Worm (Caenorhabditis elegans) whole organism, L4 larva: Measurements from ENCODE around the gene ZK829.7.
A peak's percentile ranks its signal among the peaks of the same experiment; 100 is the strongest.

Experiments
- F10B5.3 ChIP-seq: sonication (generic microtip); optimal IDR thresholded peaks from 2 replicates; lab custom pipeline; 2016; ENCODE audit warnings: mild to moderate bottlenecking, missing genetic modification characterization, missing compliant biosample characterization
- F37D6.2 ChIP-seq: sonication (generic microtip); optimal IDR thresholded peaks from 2 replicates; lab custom pipeline; 2016; ENCODE audit warnings: mild to moderate bottlenecking, missing genetic modification characterization, missing compliant biosample characterization
- F44E2.7 ChIP-seq: fragments of 200-800 bp; sonication (Bioruptor generic); IDR thresholded peaks from 2 replicates; pipeline ENCODE4 v2.1.2; 2022; ENCODE audit warnings: missing genetic modification characterization, missing compliant biosample characterization
- T20F7.1 ChIP-seq: fragments of 200-800 bp; sonication (Bioruptor generic); optimal IDR thresholded peaks from 2 replicates; lab custom pipeline; 2018; ENCODE audit warnings: mild to moderate bottlenecking, missing genetic modification characterization, missing compliant biosample characterization
- T26A8.4 ChIP-seq: fragments of 200-800 bp; sonication (Bioruptor generic); IDR thresholded peaks from 2 replicates; pipeline ENCODE4 v1.3.6; 2022; ENCODE audit warnings: missing genetic modification characterization, missing compliant biosample characterization
- aha-1 ChIP-seq: fragments of 150-350 bp; peaks from one replicate; lab custom pipeline; 2014; ENCODE audit warnings: missing biosample characterization, missing genetic modification characterization
- ama-1 ChIP-seq: fragments of 150-350 bp; optimal IDR thresholded peaks from 2 replicates; lab custom pipeline; 2014; ENCODE audit warnings: inconsistent platforms, mixed read lengths
- arid-1 ChIP-seq: fragments of 200-800 bp; sonication (Bioruptor generic); conservative IDR thresholded peaks from 2 replicates; pipeline ENCODE4 v1.3.6; 2022; ENCODE audit warnings: missing genetic modification reagents, missing genetic modification characterization, missing compliant biosample characterization
- ceh-20 ChIP-seq: fragments of 200-800 bp; sonication (Bioruptor generic); IDR thresholded peaks from 2 replicates; pipeline ENCODE4 v1.3.6; 2022; ENCODE audit warnings: missing genetic modification reagents, missing genetic modification characterization, missing compliant biosample characterization
- ceh-32 ChIP-seq: sonication (generic microtip); optimal IDR thresholded peaks from 2 replicates; lab custom pipeline; 2016; ENCODE audit warnings: mild to moderate bottlenecking, missing genetic modification characterization, missing compliant biosample characterization; ENCODE audit not compliant: poor library complexity
- ces-1 ChIP-seq: fragments of 150-350 bp; sonication (generic microtip); optimal IDR thresholded peaks from 4 replicates; lab custom pipeline; 2014; ENCODE audit warnings: missing biosample characterization, missing genetic modification reagents, missing genetic modification characterization
- daf-16 ChIP-seq, 3 experiments: sonication (generic microtip); optimal IDR thresholded peaks; 2 replicates each; lab custom pipeline; 2016 to 2017; ENCODE audit warnings: missing genetic modification characterization in 3 of 3, missing genetic modification reagents in 3 of 3, mild to moderate bottlenecking in 2 of 3, missing compliant biosample characterization in 2 of 3, missing biosample characterization in 1 of 3, moderate library complexity in 1 of 3
- dmd-6 ChIP-seq: fragments of 200-800 bp; sonication (Bioruptor generic); IDR thresholded peaks from 2 replicates; pipeline ENCODE4 v1.3.6; 2022; ENCODE audit warnings: missing genetic modification reagents, missing genetic modification characterization, missing compliant biosample characterization
- dpl-1 ChIP-seq: fragments of 150-350 bp; optimal IDR thresholded peaks from 2 replicates; lab custom pipeline; 2014; ENCODE audit warnings: missing biosample characterization, missing genetic modification reagents, missing genetic modification characterization
- dve-1 ChIP-seq: sonication (generic microtip); optimal IDR thresholded peaks from 2 replicates; lab custom pipeline; 2017; ENCODE audit warnings: antibody characterized with exemption, mild to moderate bottlenecking, missing genetic modification characterization, missing compliant biosample characterization; ENCODE audit not compliant: insufficient read depth
- fkh-10 ChIP-seq: fragments of 150-350 bp; optimal IDR thresholded peaks from 2 replicates; lab custom pipeline; 2014; ENCODE audit warnings: missing biosample characterization, missing genetic modification reagents, missing genetic modification characterization
- gei-8 ChIP-seq: fragments of 200-800 bp; sonication (Bioruptor generic); optimal IDR thresholded peaks from 2 replicates; lab custom pipeline; 2018; ENCODE audit warnings: mild to moderate bottlenecking, missing genetic modification characterization, missing compliant biosample characterization
- hif-1 ChIP-seq, 2 experiments: sonication (generic microtip); optimal IDR thresholded peaks; 2 replicates each; lab custom pipeline; 2016 to 2017; ENCODE audit warnings: missing compliant biosample characterization in 2 of 2, missing genetic modification characterization in 2 of 2, missing genetic modification reagents in 2 of 2, missing genotype in 2 of 2, mild to moderate bottlenecking in 1 of 2
- hlh-11 ChIP-seq: fragments of 200-800 bp; sonication (Bioruptor generic); optimal IDR thresholded peaks from 2 replicates; lab custom pipeline; 2018; ENCODE audit warnings: mild to moderate bottlenecking, missing genetic modification characterization, missing compliant biosample characterization
- hlh-30 ChIP-seq: sonication (generic microtip); optimal IDR thresholded peaks from 2 replicates; lab custom pipeline; 2017; ENCODE audit warnings: antibody characterized with exemption, mild to moderate bottlenecking, missing genetic modification characterization, missing compliant biosample characterization; ENCODE audit not compliant: insufficient read depth
- jun-1 ChIP-seq: fragments of 150-350 bp; optimal IDR thresholded peaks from 2 replicates; lab custom pipeline; 2014; ENCODE audit warnings: missing biosample characterization, missing genetic modification reagents, missing genetic modification characterization
- lin-38 ChIP-seq: fragments of 200-800 bp; sonication (Bioruptor generic); IDR thresholded peaks from 2 replicates; pipeline ENCODE4 v1.3.6; 2022; ENCODE audit warnings: missing genetic modification reagents, missing genetic modification characterization, missing compliant biosample characterization
- lsy-2 ChIP-seq, 2 experiments: fragments of 150-350 bp in 1 of 2; sonication (generic microtip) in 1 of 2; optimal IDR thresholded peaks; 2 replicates each; lab custom pipeline; 2014 to 2017; ENCODE audit warnings: missing biosample characterization in 2 of 2, missing genetic modification characterization in 2 of 2
- mdl-1 ChIP-seq, 2 experiments: fragments of 150-350 bp in 1 of 2; sonication (generic microtip) in 1 of 2; optimal IDR thresholded peaks; 2 replicates each; lab custom pipeline; 2014 to 2017; ENCODE audit warnings: missing biosample characterization in 2 of 2, missing genetic modification characterization in 2 of 2
- mxl-2 ChIP-seq: fragments of 200-800 bp; sonication (Bioruptor generic); conservative IDR thresholded peaks from 2 replicates; pipeline ENCODE4 v1.3.6; 2022; ENCODE audit warnings: missing genetic modification reagents, missing genetic modification characterization, missing compliant biosample characterization
- mxl-3 ChIP-seq: fragments of 200-800 bp; sonication (Bioruptor generic); optimal IDR thresholded peaks from 2 replicates; lab custom pipeline; 2018; ENCODE audit warnings: mild to moderate bottlenecking, missing genetic modification characterization, missing compliant biosample characterization
- nhr-102 ChIP-seq: sonication (generic microtip); optimal IDR thresholded peaks from 2 replicates; lab custom pipeline; 2016; ENCODE audit warnings: mild to moderate bottlenecking, missing genetic modification characterization, moderate library complexity, missing compliant biosample characterization
- nhr-28 ChIP-seq: fragments of 150-350 bp; optimal IDR thresholded peaks from 2 replicates; lab custom pipeline; 2014; ENCODE audit warnings: missing biosample characterization, missing genetic modification characterization
- nhr-48 ChIP-seq: sonication (generic microtip); optimal IDR thresholded peaks from 2 replicates; lab custom pipeline; 2016; ENCODE audit warnings: mild to moderate bottlenecking, missing genetic modification characterization, missing compliant biosample characterization
- nhr-6 ChIP-seq: fragments of 150-350 bp; optimal IDR thresholded peaks from 2 replicates; lab custom pipeline; 2014; ENCODE audit warnings: missing biosample characterization, missing genetic modification characterization
- nhr-77 ChIP-seq: fragments of 150-350 bp; optimal IDR thresholded peaks from 2 replicates; lab custom pipeline; 2014; ENCODE audit warnings: missing biosample characterization, missing genetic modification characterization
- pha-4 ChIP-seq, 2 experiments: fragments of 150-350 bp in 1 of 2; fragments of 200-800 bp in 1 of 2; sonication (Bioruptor generic) in 1 of 2; IDR thresholded peaks in 1 of 2; optimal IDR thresholded peaks in 1 of 2; 2 replicates each; pipeline versions ENCODE4 v1.3.6 to Lab custom; 2014 to 2022; ENCODE audit warnings: missing genetic modification characterization in 2 of 2, missing genetic modification reagents in 2 of 2, missing biosample characterization in 1 of 2, missing compliant biosample characterization in 1 of 2
- rbr-2 ChIP-seq: sonication (generic microtip); optimal IDR thresholded peaks from 2 replicates; lab custom pipeline; 2016; ENCODE audit warnings: missing genotype, missing genetic modification characterization, missing compliant biosample characterization
- snpc-1.2 ChIP-seq: fragments of 200-800 bp; sonication (Bioruptor generic); IDR thresholded peaks from 2 replicates; pipeline ENCODE4 v1.3.6; 2022; ENCODE audit warnings: missing genetic modification reagents, missing genetic modification characterization, missing compliant biosample characterization
- spr-1 ChIP-seq: sonication (generic microtip); optimal IDR thresholded peaks from 2 replicates; lab custom pipeline; 2016; ENCODE audit warnings: mild to moderate bottlenecking, missing genetic modification characterization, missing compliant biosample characterization
- spr-3 ChIP-seq: fragments of 200-800 bp; sonication (Bioruptor generic); optimal IDR thresholded peaks from 2 replicates; lab custom pipeline; 2018; ENCODE audit warnings: mild to moderate bottlenecking, missing genetic modification characterization, missing compliant biosample characterization
- unc-62 ChIP-seq, 3 experiments: fragments of 150-350 bp in 1 of 3; sonication (generic microtip); optimal IDR thresholded peaks in 2 of 3; peaks in 1 of 3; 1 replicate in 1 of 3; 2 replicates in 2 of 3; lab custom pipeline; 2014 to 2017; ENCODE audit warnings: missing biosample characterization in 3 of 3, missing genetic modification characterization in 3 of 3, missing genetic modification reagents in 3 of 3, missing genotype in 1 of 3
- zfp-3 ChIP-seq: fragments of 200-800 bp; sonication (Bioruptor generic); conservative IDR thresholded peaks from 2 replicates; pipeline ENCODE4 v1.3.6; 2022; ENCODE audit warnings: missing genetic modification reagents, missing genetic modification characterization, missing compliant biosample characterization

Gene ZK829.7

DNA sequence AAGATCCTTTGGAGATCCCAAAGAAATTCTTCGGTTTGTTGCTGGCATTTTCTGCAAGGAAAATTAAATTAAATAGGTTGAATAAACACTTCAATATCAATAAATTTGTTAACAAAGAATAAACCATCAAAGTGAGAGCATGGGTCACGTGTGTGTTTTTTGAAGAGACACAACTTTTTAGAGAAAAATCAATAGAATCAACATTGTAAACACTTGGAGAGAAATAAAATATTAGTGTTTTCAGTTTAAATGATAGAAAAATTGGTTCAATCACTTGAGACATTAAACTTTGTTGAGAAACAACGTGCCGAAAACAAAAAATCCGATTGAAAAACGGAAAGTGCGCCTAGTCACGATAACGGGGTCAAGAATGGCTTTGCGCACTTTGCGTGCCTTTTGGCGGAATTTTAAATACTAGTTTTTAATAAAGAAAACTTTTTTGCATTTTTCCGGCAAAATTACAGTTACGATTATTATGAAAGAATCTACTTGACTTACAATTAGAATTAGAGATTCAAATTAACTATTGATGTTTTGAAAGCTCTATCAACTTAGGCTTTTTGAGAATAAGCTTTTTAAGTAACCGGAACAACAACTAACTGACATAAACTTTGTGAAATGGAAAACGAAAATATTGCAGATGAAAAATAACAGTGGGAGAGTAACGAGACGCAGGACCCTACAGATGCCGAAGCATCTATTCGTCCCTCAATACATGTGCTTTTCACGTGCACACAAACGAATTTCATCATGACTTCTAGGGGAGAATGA lies at the start of gene ZK829.7:
Gene ZK829.7, minus strand, starts transcription at position 51 of the 771 bp plus-strand sequence.
- peak; percentile 77 for TF ChIP-seq snpc-1.2 (GFP tag; lab: Robert Waterston, UW)
- no peak for TF ChIP-seq mxl-3 (GFP tag; lab: Kevin White, UChicago)
- TF ChIP-seq nhr-48 (tag; lab: Kevin White, UChicago), result peak; percentile 53
- TF ChIP-seq lsy-2 (tag; optimal IDR thresholded peaks at IDR 0.05; lab: Kevin White, UChicago), result peak in 1 of 2 experiments; percentile 86
- TF ChIP-seq rbr-2 (tag; lab: Kevin White, UChicago), result peak; percentile 71
- TF ChIP-seq ama-1, result no peak
- TF ChIP-seq ceh-20, result no peak
- no peak; the same call in 1 of the 2 replicates for TF ChIP-seq lin-38 (GFP tag; lab: Robert Waterston, UW)
- TF ChIP-seq ces-1 (GFP tag; lab: Kevin White, UChicago), result no peak
- TF ChIP-seq ceh-32 (tag; lab: Kevin White, UChicago), result peak; percentile 11
- peak; percentile 12 for TF ChIP-seq F10B5.3 (tag; lab: Kevin White, UChicago)
- peak; percentile 13 for TF ChIP-seq nhr-77
- peak; percentile 55 for TF ChIP-seq T20F7.1 (GFP tag; lab: Kevin White, UChicago)
- peak; percentile 57 for TF ChIP-seq nhr-28
- TF ChIP-seq dmd-6 (GFP tag; lab: Robert Waterston, UW), result peak; percentile 33
- TF ChIP-seq dpl-1 (GFP tag; lab: Kevin White, UChicago), result peak; percentile 95
- TF ChIP-seq pha-4 (GFP tag; IDR thresholded peaks at IDR 0.05; lab: Robert Waterston, UW), result peak; percentile 25; the same call in 1 of the 2 replicates
- TF ChIP-seq pha-4 (tag; optimal IDR thresholded peaks at IDR 0.05; lab: Kevin White, UChicago), result peak; percentile 66
- TF ChIP-seq hlh-30 (tag; lab: Kevin White, UChicago), result peak; percentile 55
- peak; percentile 4 for TF ChIP-seq nhr-6 (tag; lab: Kevin White, UChicago)
- TF ChIP-seq hif-1 (tag; optimal IDR thresholded peaks at IDR 0.05; lab: Kevin White, UChicago), result peak; percentile 3 to 80
- peak; percentile 7 for TF ChIP-seq spr-1 (tag; lab: Kevin White, UChicago)
- TF ChIP-seq F44E2.7 (GFP tag; lab: Robert Waterston, UW), result no peak
- TF ChIP-seq aha-1 (tag; lab: Kevin White, UChicago), result peak; percentile 42
- no peak for TF ChIP-seq zfp-3 (GFP tag; lab: Robert Waterston, UW)
- TF ChIP-seq mdl-1 (tag; optimal IDR thresholded peaks at IDR 0.05; lab: Kevin White, UChicago), result peak in 1 of 2 experiments; percentile 10
- peak in 1 of 2 experiments; percentile 96 for TF ChIP-seq unc-62 (GFP tag; optimal IDR thresholded peaks at IDR 0.05 in 1 of 2; lab: Kevin White, UChicago)
- no peak for TF ChIP-seq unc-62 (tag; optimal IDR thresholded peaks at IDR 0.05; lab: Kevin White, UChicago)
- peak; percentile 99 for TF ChIP-seq mxl-2 (GFP tag; lab: Robert Waterston, UW)
- peak; percentile 52; the same call in 1 of the 2 replicates for TF ChIP-seq T26A8.4 (GFP tag; lab: Robert Waterston, UW)
- TF ChIP-seq spr-3 (GFP tag; lab: Kevin White, UChicago), result no peak
- TF ChIP-seq arid-1 (GFP tag; lab: Robert Waterston, UW), result 0 out of 2 replicates have a peak, but pooled peaks have one; percentile 21
- TF ChIP-seq daf-16 (GFP tag; optimal IDR thresholded peaks at IDR 0.05; lab: Kevin White, UChicago), result peak in 1 of 2 experiments; percentile 62
- no peak for TF ChIP-seq daf-16 (tag; optimal IDR thresholded peaks at IDR 0.05; lab: Kevin White, UChicago)
- peak; percentile 43 for TF ChIP-seq F37D6.2 (tag; lab: Kevin White, UChicago)
- no peak for TF ChIP-seq gei-8 (GFP tag; lab: Kevin White, UChicago)
- TF ChIP-seq jun-1 (tag; lab: Kevin White, UChicago), result peak; percentile 44
- TF ChIP-seq dve-1 (tag; lab: Kevin White, UChicago), result peak; percentile 49
- peak; percentile 54 for TF ChIP-seq hlh-11 (tag; lab: Kevin White, UChicago)
- TF ChIP-seq nhr-102 (tag; lab: Kevin White, UChicago), result peak; percentile 53
- TF ChIP-seq fkh-10 (GFP tag; lab: Kevin White, UChicago), result peak; percentile 41
